Fruit fly (Drosophila melanogaster) whole organism: Measurements from ENCODE around the gene shep.

Experiments used
- psq ChIP-seq: fragments of >200 bp; optimal IDR thresholded peaks from 2 replicates; lab custom pipeline; 2017
- usp ChIP-seq: fragments of >200 bp; optimal IDR thresholded peaks from 2 replicates; lab custom pipeline; 2017; ENCODE audit warnings: missing biosample characterization, missing genetic modification characterization, mixed read lengths

DNA sequence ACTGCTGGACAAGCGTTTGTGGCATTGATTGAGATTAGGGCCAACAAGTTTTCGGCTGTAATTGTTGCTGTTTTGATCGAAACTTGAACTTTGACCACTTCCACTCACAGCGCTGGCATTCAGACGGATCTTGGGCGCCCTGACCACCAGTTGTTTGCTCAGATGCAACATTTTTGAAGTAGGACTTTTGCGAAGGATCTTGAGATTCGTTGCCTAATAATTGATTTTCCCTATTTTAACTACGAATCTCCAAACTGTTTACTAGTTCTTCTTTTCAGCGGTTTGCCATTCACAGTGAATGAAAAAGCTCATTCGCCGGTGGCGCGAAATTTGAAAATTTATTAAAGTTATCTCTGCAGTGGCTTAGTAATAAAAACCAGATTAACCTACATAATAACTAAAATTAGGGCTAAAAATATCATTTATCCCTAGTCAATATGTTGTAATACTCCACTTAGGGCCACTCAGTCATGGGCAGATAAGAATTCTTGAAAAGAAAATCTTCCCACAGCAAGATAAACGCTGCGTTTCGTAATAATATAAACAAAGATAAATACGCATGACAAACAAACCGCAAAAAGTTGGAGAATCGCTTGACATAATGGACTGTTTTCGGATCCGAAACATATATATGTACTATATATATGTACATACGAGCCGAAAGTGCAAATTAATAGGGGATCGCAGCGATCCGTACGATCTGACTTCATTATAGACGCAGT is 136.2 kb downstream of the shep start, which contains the start of the genes Dhrs4 and Gdap1:
- no peak for TF ChIP-seq psq (lab: Kevin White, UChicago)
- no peak for TF ChIP-seq usp (GFP tag; lab: Kevin White, UChicago)
